Worm (Caenorhabditis elegans): ENCODE measurements around the gene asna-1.

- TF ChIP-seq him-1 (tag; optimal IDR thresholded peaks at IDR 0.05), result no peak
- no peak for TF ChIP-seq dao-5 (tag; optimal IDR thresholded peaks at IDR 0.05)
Observed at ce11 chrIII:8877002-8877401, 17.9 kb upstream of the asna-1 start, which contains the start of gene K01F9.2.

All from whole organism, L4/young adult.